Worm (Caenorhabditis elegans): ENCODE results near the gene Y43F4A.1.

The Y43F4A.1 gene

DNA sequence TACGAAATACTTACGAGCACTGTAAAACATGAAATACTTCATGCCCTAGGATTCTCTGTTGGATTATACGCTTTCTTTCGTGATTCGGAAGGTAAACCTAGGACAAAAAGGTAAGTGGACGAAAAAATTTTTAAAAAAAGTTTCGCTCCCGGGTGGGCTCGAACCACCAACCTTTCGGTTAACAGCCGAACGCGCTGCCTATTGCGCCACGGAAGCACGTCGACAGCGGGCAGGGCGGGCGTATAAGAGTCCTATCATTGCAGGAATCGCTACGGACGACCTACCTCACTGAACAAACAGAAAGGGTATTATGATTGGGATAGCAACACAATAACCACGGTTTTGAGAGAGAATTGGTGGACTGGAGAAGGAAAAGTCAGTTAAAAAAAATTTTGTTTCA is 2.1 kb downstream of the Y43F4A.1 start:
- peak in 2 of 3 experiments; percentile 23 to 30 for TF ChIP-seq dpl-1 (GFP tag; optimal IDR thresholded peaks at IDR 0.05)
- TF ChIP-seq lin-35 (GFP tag; optimal IDR thresholded peaks at IDR 0.05): peak in 1 of 2 experiments; percentile 43
- TF ChIP-seq mdl-1 (tag; optimal IDR thresholded peaks at IDR 0.05): peak in 1 of 2 experiments; percentile 4
- peak in 1 of 3 experiments; percentile 20 for TF ChIP-seq ceh-82 (tag; optimal IDR thresholded peaks at IDR 0.05)
- peak; percentile 9 for TF ChIP-seq lin-13 (GFP tag; optimal IDR thresholded peaks at IDR 0.05)
- TF ChIP-seq C16A3.4 (tag; optimal IDR thresholded peaks at IDR 0.05): peak; percentile 20
- TF ChIP-seq ceh-63 (GFP tag; optimal IDR thresholded peaks at IDR 0.05): no peak
- peak; percentile 20 for TF ChIP-seq nhr-20 (tag; optimal IDR thresholded peaks at IDR 0.05)
- peak; percentile 11 to 30 for TF ChIP-seq efl-1 (optimal IDR thresholded peaks at IDR 0.05)
- peak; percentile 9 to 94 for TF ChIP-seq efl-1 (GFP tag; optimal IDR thresholded peaks at IDR 0.05 in 1 of 2)
- no peak for TF ChIP-seq Y116A8C.19 (tag; optimal IDR thresholded peaks at IDR 0.05; ENCODE audit: borderline replicate concordance)
- TF ChIP-seq dsc-1 (tag; optimal IDR thresholded peaks at IDR 0.05): peak; percentile 24
- TF ChIP-seq xbp-1 (tag; optimal IDR thresholded peaks at IDR 0.05): no peak
- TF ChIP-seq rnt-1 (tag; optimal IDR thresholded peaks at IDR 0.05): peak; percentile 53
- no peak for TF ChIP-seq F16B12.6 (tag; optimal IDR thresholded peaks at IDR 0.05)
- TF ChIP-seq nhr-90 (tag; optimal IDR thresholded peaks at IDR 0.05; ENCODE audit: poor library complexity): peak; percentile 41
- peak; percentile 11 for TF ChIP-seq jun-1 (tag; optimal IDR thresholded peaks at IDR 0.05)
- no peak for TF ChIP-seq aly-2 (tag; optimal IDR thresholded peaks at IDR 0.05)
- no peak for TF ChIP-seq fkh-4 (tag; optimal IDR thresholded peaks at IDR 0.05; ENCODE audit: borderline replicate concordance)
- TF ChIP-seq sup-37 (GFP tag; optimal IDR thresholded peaks at IDR 0.05): no peak
- TF ChIP-seq nhr-47 (tag; optimal IDR thresholded peaks at IDR 0.05): peak; percentile 45
- peak; percentile 4 for TF ChIP-seq tbx-2 (tag; optimal IDR thresholded peaks at IDR 0.05)
- no peak for TF ChIP-seq unc-30 (tag; optimal IDR thresholded peaks at IDR 0.05)
- peak; percentile 60 for TF ChIP-seq snu-23 (GFP tag; optimal IDR thresholded peaks at IDR 0.05)
- TF ChIP-seq ceh-90 (tag; optimal IDR thresholded peaks at IDR 0.05): no peak
- TF ChIP-seq lsy-2 (tag; optimal IDR thresholded peaks at IDR 0.05): peak in 1 of 2 experiments; percentile 35
- TF ChIP-seq nhr-19 (GFP tag; conservative IDR thresholded peaks at IDR 0.05): peak; percentile 22; the same call in 1 of the 2 replicates

DNA sequence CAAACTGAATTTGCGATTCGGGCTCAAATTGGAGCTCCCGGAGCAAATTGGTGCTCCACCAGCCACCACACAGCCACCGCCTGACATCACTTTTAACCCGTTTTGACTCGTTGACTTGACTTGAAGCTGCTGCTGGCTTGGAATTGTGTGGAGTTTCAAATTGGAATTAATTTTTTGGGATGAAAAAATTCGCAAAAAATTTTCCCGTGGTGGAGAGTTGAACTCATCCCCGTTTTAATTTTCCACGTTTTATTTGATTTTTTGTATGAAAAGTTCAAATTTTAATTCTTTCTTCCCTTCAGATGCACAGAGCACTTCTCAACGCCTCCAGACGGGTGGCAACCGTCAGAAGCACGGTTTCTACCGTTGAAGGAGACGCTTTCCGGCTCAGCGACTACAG is 22.4 kb downstream of the Y43F4A.1 start, which contains the start of gene Y43F4A.4:
Gene Y43F4A.4 (plus strand): TSS at position 301 of the 400 bp plus-strand sequence.
- peak; percentile 21; the same call in 1 of the 2 replicates for TF ChIP-seq mab-9 (GFP tag; IDR thresholded peaks at IDR 0.05)

DNA sequence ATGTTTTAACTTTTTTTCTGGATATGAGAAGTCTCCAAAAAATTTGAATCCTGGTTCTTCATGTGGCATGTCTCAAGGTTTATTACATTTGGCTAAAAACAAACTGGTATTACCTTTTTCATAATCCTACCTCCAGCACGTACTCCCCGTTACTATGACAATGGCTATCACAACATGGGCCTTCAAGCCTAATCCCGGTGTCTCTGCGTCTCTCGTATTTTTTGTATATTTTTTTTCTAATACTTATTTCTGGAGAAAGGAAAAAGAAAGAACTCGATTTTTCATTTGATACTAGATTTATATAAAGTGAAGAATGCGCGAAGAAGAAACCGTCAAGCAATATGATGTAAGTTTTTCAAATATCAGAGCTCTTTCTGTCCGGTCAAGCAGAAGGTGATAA is 23.4 kb downstream of the Y43F4A.1 start, which contains the start of gene anoh-1:
Gene anoh-1 (plus strand): TSS at position 301 of the 400 bp plus-strand sequence.
- TF ChIP-seq ztf-11 (tag; optimal IDR thresholded peaks at IDR 0.05): no peak
- TF ChIP-seq skn-1 (tag; optimal IDR thresholded peaks at IDR 0.05): no peak
- TF ChIP-seq nhr-47 (tag; optimal IDR thresholded peaks at IDR 0.05): no peak
- TF ChIP-seq sup-37 (GFP tag; optimal IDR thresholded peaks at IDR 0.05): no peak
- TF ChIP-seq rnt-1 (tag; optimal IDR thresholded peaks at IDR 0.05): no peak
- no peak for TF ChIP-seq C04F5.9 (tag; optimal IDR thresholded peaks at IDR 0.05)
- no peak for TF ChIP-seq nhr-76 (tag; optimal IDR thresholded peaks at IDR 0.05)
- TF ChIP-seq lin-15B (tag; optimal IDR thresholded peaks at IDR 0.05): no peak
- no peak for TF ChIP-seq unc-130 (tag; optimal IDR thresholded peaks at IDR 0.05)
- TF ChIP-seq mep-1 (tag; optimal IDR thresholded peaks at IDR 0.05): no peak
- TF ChIP-seq sox-4 (tag; optimal IDR thresholded peaks at IDR 0.05): no peak
- no peak for TF ChIP-seq mef-2 (tag; optimal IDR thresholded peaks at IDR 0.05)
- TF ChIP-seq nhr-28 (tag; optimal IDR thresholded peaks at IDR 0.05): no peak
- no peak for TF ChIP-seq blmp-1 (tag; optimal IDR thresholded peaks at IDR 0.05)
